Fruit fly (Drosophila melanogaster) whole organism, prepupa: ENCODE data around the gene Sfp79B.

ENCODE experiments used
- CG10631 ChIP-seq: fragments of 200-800 bp; sonication (Bioruptor generic); optimal IDR thresholded peaks from 2 replicates; lab custom pipeline; 2016; ENCODE audit warnings: missing biosample characterization, missing genetic modification characterization
- CG32006 ChIP-seq: fragments of 200-800 bp; sonication (Bioruptor generic); optimal IDR thresholded peaks from 3 replicates; lab custom pipeline; 2017; ENCODE audit warnings: missing biosample characterization, mild to moderate bottlenecking, missing genetic modification characterization
- Lpt ChIP-seq: fragments of 200-800 bp; sonication (Bioruptor generic); optimal IDR thresholded peaks from 3 replicates; lab custom pipeline; 2016; ENCODE audit warnings: missing biosample characterization, missing genetic modification characterization
- OdsH ChIP-seq: fragments of 200-800 bp; sonication (Bioruptor generic); optimal IDR thresholded peaks from 3 replicates; lab custom pipeline; 2016; ENCODE audit warnings: missing biosample characterization, missing genetic modification characterization
- fd85E ChIP-seq: fragments of 200-800 bp; sonication (Bioruptor generic); optimal IDR thresholded peaks from 3 replicates; lab custom pipeline; 2016; ENCODE audit warnings: missing biosample characterization, missing genetic modification characterization
- net ChIP-seq: fragments of 200-800 bp; sonication (Bioruptor generic); optimal IDR thresholded peaks from 3 replicates; lab custom pipeline; 2016; ENCODE audit warnings: missing biosample characterization, missing genetic modification characterization
- spab ChIP-seq: fragments of 200-800 bp; sonication (Bioruptor generic); optimal IDR thresholded peaks from 2 replicates; lab custom pipeline; 2017; ENCODE audit warnings: missing biosample characterization, mild to moderate bottlenecking, missing genetic modification characterization, missing genetic modification reagents

Gene Sfp79B

dm6 chr3L:22113186-22113585, 33.1 kb downstream of the Sfp79B start:
- TF ChIP-seq Lpt (GFP tag; lab: Kevin White, UChicago) (no peak), net (no peak), CG10631 (GFP tag; lab: Kevin White, UChicago) (no peak), CG32006 (no peak), OdsH (no peak), fd85E (GFP tag; lab: Kevin White, UChicago) (no peak), spab (no peak)
